Fruit fly (Drosophila melanogaster): ENCODE data around the gene Sdr.

DNA sequence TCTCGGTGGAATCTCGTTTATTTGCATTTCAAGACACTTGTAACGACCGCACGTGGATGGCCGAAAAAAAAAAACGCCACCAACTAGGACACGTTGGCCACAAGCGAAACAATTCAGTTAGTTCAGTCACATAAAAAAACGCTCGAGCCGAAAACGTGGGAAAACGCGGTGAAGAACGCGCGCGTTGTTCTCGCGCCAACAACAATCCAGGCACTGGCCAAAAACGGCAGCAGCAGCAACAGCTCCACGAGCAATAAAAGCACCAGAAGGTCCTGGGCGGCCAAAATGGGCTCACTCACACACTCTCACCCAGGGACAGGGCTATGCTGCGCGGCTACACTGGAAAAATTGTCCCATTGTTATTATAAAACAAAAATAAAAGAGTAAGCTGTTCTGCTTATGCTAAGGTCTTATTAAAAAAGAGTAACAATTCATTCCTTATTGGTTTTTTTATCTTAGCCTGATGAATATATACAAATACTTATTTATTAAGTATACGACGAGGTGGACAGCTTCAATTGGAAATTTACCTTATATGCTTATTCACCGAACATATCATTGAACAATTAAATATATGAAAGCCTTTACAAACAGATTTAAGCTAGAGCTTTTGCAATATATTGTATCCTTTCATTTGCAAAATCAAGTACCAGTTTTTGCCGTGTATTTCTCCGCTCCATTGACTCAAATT lies 43.0 kb upstream of the Sdr start, which contains the start of gene btsz:
- TF ChIP-seq esn (GFP tag; optimal IDR thresholded peaks at IDR 0.05) (no peak), acj6 (GFP tag; optimal IDR thresholded peaks at IDR 0.05) (no peak), Hr39 (GFP tag; optimal IDR thresholded peaks at IDR 0.05) (no peak), CG6792 (GFP tag; optimal IDR thresholded peaks at IDR 0.05) (no peak)

Measured in whole organism, prepupa.